Fruit fly (Drosophila melanogaster): ENCODE measurements around the gene Rhau.
A peak's percentile ranks its signal among the peaks of the same experiment; 100 is the strongest.

The Rhau gene

DNA sequence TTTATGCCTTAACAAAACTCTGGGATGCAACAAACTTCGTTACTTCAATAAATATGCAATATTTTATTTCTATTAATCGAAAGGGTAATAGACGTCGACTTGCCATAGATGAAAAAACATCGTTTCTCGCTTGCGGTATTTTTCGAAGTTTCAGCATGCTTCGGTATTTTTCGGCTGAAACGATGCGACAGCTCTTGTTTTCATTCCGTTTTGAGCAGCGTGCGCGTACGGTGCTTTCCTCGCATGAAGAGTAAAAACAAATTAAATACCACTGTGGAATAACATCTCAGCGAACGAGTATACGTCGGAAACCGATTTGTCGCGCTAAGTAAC lies 39.7 kb upstream of the Rhau start, which contains the start of gene CG9328 (continued):
- peak; percentile 48 for TF ChIP-seq CG15269 (tag; optimal IDR thresholded peaks at IDR 0.05)
- peak; percentile 41 for TF ChIP-seq pho (GFP tag; optimal IDR thresholded peaks at IDR 0.05)
- peak; percentile 44 for TF ChIP-seq pita (GFP tag; optimal IDR thresholded peaks at IDR 0.05)
- peak; percentile 2 for TF ChIP-seq psq (GFP tag; optimal IDR thresholded peaks at IDR 0.05)
- TF ChIP-seq mam (GFP tag; optimal IDR thresholded peaks at IDR 0.05), result peak; percentile 25
- peak; percentile 49 for TF ChIP-seq CG10267 (tag; optimal IDR thresholded peaks at IDR 0.05)
- no peak for TF ChIP-seq ro (GFP tag; IDR thresholded peaks at IDR 0.05)
- TF ChIP-seq cas (GFP tag; IDR thresholded peaks at IDR 0.05), result peak; percentile 37; the same call in 1 of the 2 replicates
- TF ChIP-seq CG4424 (GFP tag; optimal IDR thresholded peaks at IDR 0.05), result peak; percentile 2
- TF ChIP-seq CG3995 (GFP tag; optimal IDR thresholded peaks at IDR 0.05), result no peak
- peak; percentile 46 for TF ChIP-seq CrebB (tag; optimal IDR thresholded peaks at IDR 0.05)
- no peak for TF ChIP-seq CG7372 (GFP tag; IDR thresholded peaks at IDR 0.05)
- TF ChIP-seq sd (tag; optimal IDR thresholded peaks at IDR 0.05), result peak; percentile 55
- TF ChIP-seq CG14710 (tag; optimal IDR thresholded peaks at IDR 0.05), result peak; percentile 53
- no peak for TF ChIP-seq z (GFP tag; IDR thresholded peaks at IDR 0.05)
- no peak for TF ChIP-seq CG14667 (GFP tag; IDR thresholded peaks at IDR 0.05)
- 0 out of 3 replicates have a peak, but pooled peaks have one; percentile 52 for TF ChIP-seq zen2 (GFP tag; IDR thresholded peaks at IDR 0.05; ENCODE audit: partially characterized antibody)
- TF ChIP-seq CG11696 (GFP tag; IDR thresholded peaks at IDR 0.05), result no peak
- no peak for TF ChIP-seq kni (GFP tag; optimal IDR thresholded peaks at IDR 0.05)
- TF ChIP-seq dan (GFP tag; IDR thresholded peaks at IDR 0.05), result no peak
- TF ChIP-seq ab (GFP tag; optimal IDR thresholded peaks at IDR 0.05), result no peak
- peak; percentile 48; the same call in 1 of the 3 replicates for TF ChIP-seq CG11695 (GFP tag; IDR thresholded peaks at IDR 0.05)
- peak; percentile 37 for TF ChIP-seq exex (tag; optimal IDR thresholded peaks at IDR 0.05)
- TF ChIP-seq CG9797 (GFP tag; optimal IDR thresholded peaks at IDR 0.05), result peak; percentile 35
- TF ChIP-seq Ets97D (GFP tag; optimal IDR thresholded peaks at IDR 0.05), result peak; percentile 59
- no peak for TF ChIP-seq p53 (GFP tag; optimal IDR thresholded peaks at IDR 0.05)
- TF ChIP-seq gem (tag; optimal IDR thresholded peaks at IDR 0.05), result peak; percentile 66
- no peak for TF ChIP-seq CG8281 (tag; optimal IDR thresholded peaks at IDR 0.05)
- no peak; the same call in 1 of the 2 replicates for TF ChIP-seq MBD-R2 (GFP tag; IDR thresholded peaks at IDR 0.05)
- no peak for TF ChIP-seq CG13296 (GFP tag; optimal IDR thresholded peaks at IDR 0.05)
- TF ChIP-seq CG16815 (GFP tag; optimal IDR thresholded peaks at IDR 0.05), result no peak
- 0 out of 2 replicates have a peak, but pooled peaks have one; percentile 27 for TF ChIP-seq CG14441 (GFP tag; IDR thresholded peaks at IDR 0.05)
- no peak for TF ChIP-seq CG12219 (GFP tag; optimal IDR thresholded peaks at IDR 0.05)
- TF ChIP-seq Vsx1 (GFP tag; optimal IDR thresholded peaks at IDR 0.05), result no peak
- no peak; the same call in 2 of the 3 replicates for TF ChIP-seq CG16813 (GFP tag; IDR thresholded peaks at IDR 0.05; ENCODE audit: partially characterized antibody)
- TF ChIP-seq amos (GFP tag; IDR thresholded peaks at IDR 0.05; ENCODE audit: partially characterized antibody), result peak; percentile 65; the same call in 1 of the 2 replicates
- TF ChIP-seq CG4404 (GFP tag; IDR thresholded peaks at IDR 0.05), result no peak
- peak; percentile 17 for TF ChIP-seq fd96Cb (tag; optimal IDR thresholded peaks at IDR 0.05)
- TF ChIP-seq Sry-δ (GFP tag; optimal IDR thresholded peaks at IDR 0.05), result peak; percentile 30
- no peak for TF ChIP-seq CG6654 (GFP tag; optimal IDR thresholded peaks at IDR 0.05)
- no peak for TF ChIP-seq en (GFP tag; optimal IDR thresholded peaks at IDR 0.05)
- TF ChIP-seq chif (GFP tag; optimal IDR thresholded peaks at IDR 0.05), result no peak
- no peak for TF ChIP-seq pnt (GFP tag; optimal IDR thresholded peaks at IDR 0.05)
- no peak; the same call in 1 of the 2 replicates for TF ChIP-seq klu (GFP tag; IDR thresholded peaks at IDR 0.05)
- TF ChIP-seq eyg (GFP tag; optimal IDR thresholded peaks at IDR 0.05), result no peak
- peak; percentile 50 for TF ChIP-seq MTF-1 (GFP tag; optimal IDR thresholded peaks at IDR 0.05; ENCODE audit: borderline replicate concordance)
- TF ChIP-seq CG3407 (GFP tag; optimal IDR thresholded peaks at IDR 0.05), result no peak
- peak; percentile 69 for TF ChIP-seq nerfin-1 (tag; optimal IDR thresholded peaks at IDR 0.05)
- no peak for TF ChIP-seq hth (optimal IDR thresholded peaks at IDR 0.05)
- no peak for TF ChIP-seq ATbp (GFP tag; optimal IDR thresholded peaks at IDR 0.05)
- TF ChIP-seq pb (GFP tag; optimal IDR thresholded peaks at IDR 0.05), result no peak

Measured in whole organism, embryonic.